Worm (Caenorhabditis elegans) whole organism, mixed stage, embryonic: ENCODE measurements around the gene K01B6.3.
A peak's percentile ranks its signal among the peaks of the same experiment; 100 is the strongest.

Experiments used
- hlh-1 ChIP-seq: fragments of 150-350 bp; optimal IDR thresholded peaks from 2 replicates; lab custom pipeline; 2014; ENCODE audit warnings: missing biosample characterization, missing genetic modification reagents, missing genetic modification characterization
- nhr-76 ChIP-seq: sonication (generic microtip); optimal IDR thresholded peaks from 2 replicates; lab custom pipeline; 2017; ENCODE audit warnings: missing biosample characterization, missing genetic modification characterization
- pha-4 ChIP-seq: fragments of 150-350 bp; optimal IDR thresholded peaks from 2 replicates; lab custom pipeline; 2018; ENCODE audit warnings: missing biosample characterization, missing genetic modification reagents, missing genetic modification characterization
- unc-62 ChIP-seq: fragments of 150-350 bp; optimal IDR thresholded peaks from 2 replicates; lab custom pipeline; 2014; ENCODE audit warnings: missing biosample characterization, missing genetic modification reagents, missing genetic modification characterization

K01B6.3 gene

ce11 chrIII:9346114-9346513 is 46.1 kb downstream of the K01B6.3 start:
- TF ChIP-seq hlh-1 (tag; lab: Kevin White, UChicago) (peak; percentile 99), unc-62 (GFP tag; lab: Kevin White, UChicago) (peak; percentile 98), nhr-76 (no peak)

ce11 chrIII:9346722-9347121 is 46.7 kb downstream of the K01B6.3 start:
- TF ChIP-seq unc-62 (GFP tag; lab: Kevin White, UChicago) (peak; percentile 24), hlh-1 (tag; lab: Kevin White, UChicago) (peak; percentile 91), pha-4 (tag; lab: Kevin White, UChicago) (no peak)
